Fruit fly (Drosophila melanogaster) whole organism, embryonic: Measurements from ENCODE around the gene Mdr65.

Experiments
- B-H2 ChIP-seq: fragments of 200-800 bp; sonication (Bioruptor generic); optimal IDR thresholded peaks from 2 replicates; lab custom pipeline; 2018; ENCODE audit warnings: missing biosample characterization, mild to moderate bottlenecking, missing genetic modification characterization
- Bgb ChIP-seq: fragments of 200-800 bp; sonication (Bioruptor generic); IDR thresholded peaks from 2 replicates; pipeline ENCODE4 v1.3.6; 2022; ENCODE audit warnings: missing biosample characterization, missing genetic modification characterization; ENCODE audit not compliant: partially characterized antibody
- BtbVII ChIP-seq: fragments of 200-800 bp; sonication (Bioruptor generic); optimal IDR thresholded peaks from 3 replicates; lab custom pipeline; 2017; ENCODE audit warnings: missing biosample characterization, mild to moderate bottlenecking, missing genetic modification characterization
- CG11093 ChIP-seq: fragments of 200-800 bp; sonication (Bioruptor generic); IDR thresholded peaks from 3 replicates; pipeline ENCODE4 v1.3.6; 2022; ENCODE audit warnings: missing biosample characterization, missing genetic modification characterization
- CG12071 ChIP-seq: fragments of 200-800 bp; sonication (Bioruptor generic); optimal IDR thresholded peaks from 3 replicates; lab custom pipeline; 2018; ENCODE audit warnings: missing biosample characterization, mild to moderate bottlenecking, missing genetic modification characterization
- CG12155 ChIP-seq: fragments of 200-800 bp; sonication (Bioruptor generic); optimal IDR thresholded peaks from 3 replicates; lab custom pipeline; 2016; ENCODE audit warnings: missing biosample characterization, missing genetic modification characterization
- CG12219 ChIP-seq: fragments of 200-800 bp; sonication (Bioruptor generic); optimal IDR thresholded peaks from 3 replicates; lab custom pipeline; 2018; ENCODE audit warnings: missing biosample characterization, mild to moderate bottlenecking, missing genetic modification characterization
- CG17385 ChIP-seq: fragments of 200-800 bp; sonication (Bioruptor generic); optimal IDR thresholded peaks from 3 replicates; lab custom pipeline; 2018; ENCODE audit warnings: missing biosample characterization, mild to moderate bottlenecking, missing genetic modification characterization
- CG17568 ChIP-seq: fragments of 200-800 bp; sonication (Bioruptor generic); optimal IDR thresholded peaks from 2 replicates; lab custom pipeline; 2018; ENCODE audit warnings: missing biosample characterization, mild to moderate bottlenecking, missing genetic modification characterization, moderate library complexity
- CG17802 ChIP-seq: fragments of 200-800 bp; sonication (Bioruptor generic); optimal IDR thresholded peaks from 2 replicates; lab custom pipeline; 2018; ENCODE audit warnings: missing biosample characterization, mild to moderate bottlenecking, missing genetic modification characterization, moderate library complexity
- CG2199 ChIP-seq: fragments of 200-800 bp; sonication (Bioruptor generic); IDR thresholded peaks from 3 replicates; pipeline ENCODE4 v1.3.6; 2022; ENCODE audit warnings: missing biosample characterization, missing genetic modification characterization
- CG32767 ChIP-seq: fragments of 200-800 bp; sonication (Bioruptor generic); IDR thresholded peaks from 2 replicates; pipeline ENCODE4 v1.3.6; 2022; ENCODE audit warnings: missing biosample characterization, missing genetic modification characterization
- CG34224 ChIP-seq: fragments of 200-800 bp; sonication (Bioruptor generic); IDR thresholded peaks from 3 replicates; pipeline ENCODE4 v1.3.6; 2022; ENCODE audit warnings: missing biosample characterization, missing genetic modification characterization; ENCODE audit not compliant: partially characterized antibody
- CG6254 ChIP-seq: fragments of 200-800 bp; sonication (Bioruptor generic); optimal IDR thresholded peaks from 3 replicates; lab custom pipeline; 2017; ENCODE audit warnings: mild to moderate bottlenecking, missing biosample characterization, missing genetic modification reagents, missing genetic modification characterization
- CG6654 ChIP-seq: fragments of 200-800 bp; sonication (Bioruptor generic); optimal IDR thresholded peaks from 2 replicates; lab custom pipeline; 2017; ENCODE audit warnings: missing biosample characterization, mild to moderate bottlenecking, missing genetic modification characterization
- CG8924 ChIP-seq: fragments of 200-800 bp; optimal IDR thresholded peaks from 3 replicates; lab custom pipeline; 2019; ENCODE audit warnings: missing biosample characterization, mild to moderate bottlenecking, missing genetic modification characterization, moderate library complexity
- D19A ChIP-seq: fragments of 200-800 bp; optimal IDR thresholded peaks from 3 replicates; lab custom pipeline; 2019; ENCODE audit warnings: missing biosample characterization, mild to moderate bottlenecking, missing genetic modification characterization, moderate library complexity
- Eip74EF ChIP-seq, 2 experiments: fragments of 200-800 bp in 1 of 2; fragments of >200 bp in 1 of 2; sonication (Bioruptor generic) in 1 of 2; optimal IDR thresholded peaks; 2 replicates each; lab custom pipeline; 2017 to 2019; ENCODE audit warnings: missing biosample characterization in 2 of 2, missing genetic modification characterization in 2 of 2, mild to moderate bottlenecking in 1 of 2, moderate library complexity in 1 of 2
- Jarid2 ChIP-seq: fragments of 200-800 bp; sonication (Bioruptor generic); optimal IDR thresholded peaks from 3 replicates; lab custom pipeline; 2017; ENCODE audit warnings: mild to moderate bottlenecking, missing biosample characterization, missing genetic modification reagents, missing genetic modification characterization
- Med ChIP-seq: fragments of 200-800 bp; sonication (Bioruptor generic); peaks from one replicate; lab custom pipeline; 2016; ENCODE audit warnings: missing biosample characterization, missing genetic modification characterization, mild to moderate bottlenecking, inconsistent platforms, moderate library complexity
- Neu2 ChIP-seq: fragments of 200-800 bp; sonication (Bioruptor generic); optimal IDR thresholded peaks from 3 replicates; lab custom pipeline; 2016; ENCODE audit warnings: missing biosample characterization, missing genetic modification characterization, borderline replicate concordance
- Sox100B ChIP-seq: fragments of 200-800 bp; sonication (Bioruptor generic); optimal IDR thresholded peaks from 3 replicates; lab custom pipeline; 2018; ENCODE audit warnings: missing biosample characterization, mild to moderate bottlenecking, missing genetic modification characterization
- Taf1 ChIP-seq: fragments of 200-800 bp; sonication (Bioruptor generic); IDR thresholded peaks from 2 replicates; pipeline ENCODE4 v1.3.6; 2022; ENCODE audit warnings: missing biosample characterization, missing genetic modification characterization
- Usf ChIP-seq: fragments of 200-800 bp; sonication (Bioruptor generic); optimal IDR thresholded peaks from 2 replicates; lab custom pipeline; 2017; ENCODE audit warnings: missing genotype, missing biosample characterization, missing genetic modification characterization
- ac ChIP-seq: fragments of 200-800 bp; sonication (Bioruptor generic); optimal IDR thresholded peaks from 3 replicates; lab custom pipeline; 2017; ENCODE audit warnings: missing biosample characterization, mild to moderate bottlenecking, missing genetic modification characterization
- bbx ChIP-seq: fragments of 200-800 bp; sonication (Bioruptor generic); IDR thresholded peaks from 2 replicates; pipeline ENCODE4 v1.3.6; 2022; ENCODE audit warnings: missing biosample characterization, missing genetic modification characterization; ENCODE audit not compliant: partially characterized antibody
- cg ChIP-seq: fragments of 200-800 bp; sonication (Bioruptor generic); optimal IDR thresholded peaks from 3 replicates; lab custom pipeline; 2019; ENCODE audit warnings: missing biosample characterization, mild to moderate bottlenecking, missing genetic modification characterization, moderate library complexity
- en ChIP-seq: fragments of 200-800 bp; sonication (Bioruptor generic); optimal IDR thresholded peaks from 2 replicates; lab custom pipeline; 2016; ENCODE audit warnings: missing biosample characterization, missing genetic modification characterization
- exex ChIP-seq: fragments of 200-800 bp; sonication (Bioruptor generic); optimal IDR thresholded peaks from 4 replicates; lab custom pipeline; 2018; ENCODE audit warnings: missing biosample characterization, mild to moderate bottlenecking, missing genetic modification characterization, moderate library complexity
- gcm ChIP-seq: fragments of 200-800 bp; sonication (Bioruptor generic); optimal IDR thresholded peaks from 2 replicates; lab custom pipeline; 2019; ENCODE audit warnings: missing biosample characterization, mild to moderate bottlenecking, missing genetic modification characterization, moderate library complexity
- insv ChIP-seq, 2 experiments: fragments of 200-800 bp; sonication (Bioruptor generic); optimal IDR thresholded peaks; 3 replicates each; lab custom pipeline; 2016 to 2018; ENCODE audit warnings: missing biosample characterization in 2 of 2, missing genetic modification characterization in 2 of 2
- inv ChIP-seq: fragments of 200-800 bp; sonication (Bioruptor generic); IDR thresholded peaks from 2 replicates; pipeline ENCODE4 v1.3.6; 2022; ENCODE audit warnings: missing biosample characterization, missing genetic modification characterization; ENCODE audit not compliant: partially characterized antibody
- kah ChIP-seq: fragments of 200-800 bp; sonication (Bioruptor generic); optimal IDR thresholded peaks from 2 replicates; lab custom pipeline; 2018; ENCODE audit warnings: missing biosample characterization, mild to moderate bottlenecking, missing genetic modification characterization
- kni ChIP-seq: fragments of 200-800 bp; sonication (Bioruptor generic); optimal IDR thresholded peaks from 3 replicates; lab custom pipeline; 2017; ENCODE audit warnings: mild to moderate bottlenecking, missing biosample characterization, missing genetic modification reagents, missing genetic modification characterization
- lab ChIP-seq: fragments of 200-800 bp; sonication (Bioruptor generic); optimal IDR thresholded peaks from 3 replicates; lab custom pipeline; 2017; ENCODE audit warnings: missing biosample characterization, missing genetic modification characterization, mild to moderate bottlenecking, moderate library complexity, missing genetic modification reagents
- lbe ChIP-seq: fragments of 200-800 bp; sonication (Bioruptor generic); optimal IDR thresholded peaks from 2 replicates; lab custom pipeline; 2016; ENCODE audit warnings: missing biosample characterization, mild to moderate bottlenecking, missing genetic modification characterization
- nau ChIP-seq: fragments of 200-800 bp; sonication (Bioruptor generic); optimal IDR thresholded peaks from 3 replicates; lab custom pipeline; 2017; ENCODE audit warnings: missing biosample characterization, mild to moderate bottlenecking, missing genetic modification characterization, missing genetic modification reagents
- nom ChIP-seq: fragments of 200-800 bp; sonication (Bioruptor generic); optimal IDR thresholded peaks from 2 replicates; lab custom pipeline; 2017; ENCODE audit warnings: missing biosample characterization, missing genetic modification characterization, mild to moderate bottlenecking, moderate library complexity, missing genetic modification reagents
- oc ChIP-seq: fragments of 200-800 bp; sonication (Bioruptor generic); optimal IDR thresholded peaks from 2 replicates; lab custom pipeline; 2018; ENCODE audit warnings: missing biosample characterization, mild to moderate bottlenecking, missing genetic modification characterization, moderate library complexity
- psq ChIP-seq: fragments of 200-800 bp; sonication (Bioruptor generic); optimal IDR thresholded peaks from 2 replicates; lab custom pipeline; 2017; ENCODE audit warnings: missing biosample characterization, missing genetic modification characterization
- sens ChIP-seq: fragments of 200-800 bp; sonication (Bioruptor generic); peaks from one replicate; lab custom pipeline; 2016; ENCODE audit warnings: missing biosample characterization, missing genetic modification characterization
- sna ChIP-seq: fragments of 200-800 bp; sonication (Bioruptor generic); IDR thresholded peaks from 2 replicates; pipeline ENCODE4 v1.3.6; 2022; ENCODE audit warnings: missing biosample characterization, missing genetic modification characterization; ENCODE audit not compliant: partially characterized antibody
- tll ChIP-seq, 2 experiments: fragments of 200-800 bp in 1 of 2; fragments of >200 bp in 1 of 2; sonication (Bioruptor generic) in 1 of 2; optimal IDR thresholded peaks; 2 replicates each; lab custom pipeline; 2017 to 2019; ENCODE audit warnings: missing biosample characterization in 2 of 2, missing genetic modification characterization in 2 of 2, mild to moderate bottlenecking in 1 of 2, moderate library complexity in 1 of 2
- ttk ChIP-seq: fragments of 200-800 bp; sonication (Bioruptor generic); IDR thresholded peaks from 2 replicates; pipeline ENCODE4 v2.1.2; 2022; ENCODE audit warnings: missing biosample characterization, missing genetic modification characterization
- unc-4 ChIP-seq: fragments of 200-800 bp; sonication (Bioruptor generic); IDR thresholded peaks from 2 replicates; pipeline ENCODE4 v1.3.6; 2022; ENCODE audit warnings: missing biosample characterization, missing genetic modification characterization; ENCODE audit not compliant: partially characterized antibody
- unpg ChIP-seq: fragments of 200-800 bp; sonication (Bioruptor generic); optimal IDR thresholded peaks from 3 replicates; lab custom pipeline; 2018; ENCODE audit warnings: missing biosample characterization, mild to moderate bottlenecking, missing genetic modification characterization, moderate library complexity
- zen2 ChIP-seq: fragments of 200-800 bp; sonication (Bioruptor generic); IDR thresholded peaks from 3 replicates; pipeline ENCODE4 v1.3.6; 2022; ENCODE audit warnings: missing biosample characterization, missing genetic modification characterization; ENCODE audit not compliant: partially characterized antibody

The Mdr65 gene

dm6 chr3L:6218517-6219155 is 26.9 kb downstream of the Mdr65 start (continued):
- TF ChIP-seq oc (tag; lab: Kevin White, UChicago) (peak; percentile 29), B-H2 (GFP tag; lab: Kevin White, UChicago) (peak; percentile 15), insv (GFP tag; optimal IDR thresholded peaks at IDR 0.05; lab: Kevin White, UChicago) (peak in 1 of 2 experiments; percentile 4), tll (GFP tag; optimal IDR thresholded peaks at IDR 0.05; lab: Kevin White, UChicago) (no peak), zen2 (GFP tag; lab: Robert Waterston, UW) (peak; percentile 55; the same call in 1 of the 3 replicates), Usf (GFP tag; lab: Kevin White, UChicago) (no peak), D19A (peak; percentile 94), nau (GFP tag; lab: Kevin White, UChicago) (peak; percentile 16), CG8924 (tag; lab: Kevin White, UChicago) (no peak), inv (GFP tag; lab: Robert Waterston, UW) (no peak), en (no peak), CG17568 (GFP tag; lab: Kevin White, UChicago) (peak; percentile 58), Med (GFP tag; lab: Kevin White, UChicago) (peak; percentile 31), psq (peak; percentile 96), CG32767 (GFP tag; lab: Robert Waterston, UW) (no peak), CG2199 (GFP tag; lab: Robert Waterston, UW) (peak; percentile 57; the same call in 1 of the 3 replicates), sens (GFP tag; lab: Kevin White, UChicago) (peak; percentile 87), Eip74EF (GFP tag; optimal IDR thresholded peaks at IDR 0.05; lab: Kevin White, UChicago) (peak in 1 of 2 experiments; percentile 63), kni (GFP tag; lab: Kevin White, UChicago) (peak; percentile 40), sna (GFP tag; lab: Robert Waterston, UW) (peak; percentile 23; the same call in 1 of the 2 replicates), Taf1 (GFP tag; lab: Robert Waterston, UW) (no peak), CG12219 (peak; percentile 30), CG17802 (tag; lab: Kevin White, UChicago) (no peak), lbe (GFP tag; lab: Kevin White, UChicago) (peak; percentile 44), ttk (GFP tag; lab: Robert Waterston, UW) (no peak), unc-4 (GFP tag; lab: Robert Waterston, UW) (peak; percentile 33), CG12155 (GFP tag; lab: Kevin White, UChicago) (peak; percentile 89), CG11093 (GFP tag; lab: Robert Waterston, UW) (no peak), Neu2 (GFP tag; lab: Kevin White, UChicago) (no peak), nom (GFP tag; lab: Kevin White, UChicago) (peak; percentile 68), bbx (GFP tag; lab: Robert Waterston, UW) (peak; percentile 11; the same call in 1 of the 2 replicates), ac (GFP tag; lab: Kevin White, UChicago) (peak; percentile 32), Jarid2 (GFP tag; lab: Kevin White, UChicago) (peak; percentile 80), Sox100B (GFP tag; lab: Kevin White, UChicago) (peak; percentile 13), exex (tag; lab: Kevin White, UChicago) (no peak), gcm (GFP tag; lab: Kevin White, UChicago) (peak; percentile 36), CG34224 (GFP tag; lab: Robert Waterston, UW) (peak; percentile 56; the same call in 1 of the 3 replicates), kah (peak; percentile 29), Bgb (GFP tag; lab: Robert Waterston, UW) (0 out of 2 replicates have a peak, but pooled peaks have one; percentile 12), CG6254 (peak; percentile 11), lab (GFP tag; lab: Kevin White, UChicago) (peak; percentile 13), BtbVII (GFP tag; lab: Kevin White, UChicago) (peak; percentile 49), cg (GFP tag; lab: Kevin White, UChicago) (peak; percentile 7), unpg (GFP tag; lab: Kevin White, UChicago) (peak; percentile 37), CG17385 (GFP tag; lab: Kevin White, UChicago) (peak; percentile 47), CG12071 (peak; percentile 60), CG6654 (GFP tag; lab: Kevin White, UChicago) (peak; percentile 75)
